Worm (Caenorhabditis elegans) whole organism, young adult: Measurements from ENCODE around the gene atf-8.

Source experiments
- F39B2.1 ChIP-seq: fragments of 200-800 bp; sonication (Bioruptor generic); IDR thresholded peaks from 2 replicates; pipeline ENCODE4 v1.3.6; 2022; ENCODE audit warnings: missing genetic modification reagents, missing genetic modification characterization, missing compliant biosample characterization
- ama-1 ChIP-seq, 3 experiments: fragments of 150-350 bp in 1 of 3; sonication (generic microtip) in 2 of 3; optimal IDR thresholded peaks; 2 replicates each; lab custom pipeline; 2014 to 2018; ENCODE audit warnings: missing biosample characterization in 2 of 3, missing genetic modification characterization in 2 of 3, missing genetic modification reagents in 2 of 3
- attf-5 ChIP-seq: fragments of 200-800 bp; sonication (Bioruptor generic); optimal IDR thresholded peaks from 2 replicates; lab custom pipeline; 2018; ENCODE audit warnings: mild to moderate bottlenecking, missing genetic modification characterization, missing compliant biosample characterization
- cebp-2 ChIP-seq: fragments of 200-800 bp; sonication (Bioruptor generic); IDR thresholded peaks from 2 replicates; pipeline ENCODE4 v1.3.6; 2022; ENCODE audit warnings: missing genetic modification characterization, missing compliant biosample characterization
- hsf-1 ChIP-seq: fragments of 200-800 bp; sonication (Bioruptor generic); IDR thresholded peaks from 2 replicates; pipeline ENCODE4 v1.3.6; 2022; ENCODE audit warnings: missing genetic modification reagents, missing genetic modification characterization, missing compliant biosample characterization
- let-526 ChIP-seq: fragments of 200-800 bp; sonication (Bioruptor generic); IDR thresholded peaks from 2 replicates; pipeline ENCODE4 v1.3.6; 2022; ENCODE audit warnings: missing genetic modification reagents, missing genetic modification characterization, missing compliant biosample characterization
- lin-35 ChIP-seq, 3 experiments: fragments of 150-350 bp in 2 of 3; sonication (generic microtip) in 1 of 3; optimal IDR thresholded peaks; 2 replicates each; lab custom pipeline; 2014 to 2018; ENCODE audit warnings: missing biosample characterization in 3 of 3, missing genetic modification characterization in 3 of 3, missing genetic modification reagents in 3 of 3
- mxl-1 ChIP-seq: sonication (generic microtip); optimal IDR thresholded peaks from 2 replicates; lab custom pipeline; 2016; ENCODE audit warnings: missing genetic modification characterization, missing compliant biosample characterization
- nfya-1 ChIP-seq: sonication (generic microtip); optimal IDR thresholded peaks from 2 replicates; lab custom pipeline; 2017; ENCODE audit warnings: antibody characterized with exemption, missing compliant biosample characterization, missing genetic modification characterization, borderline replicate concordance; ENCODE audit not compliant: insufficient read depth
- sea-2 ChIP-seq: fragments of 200-800 bp; sonication (Bioruptor generic); IDR thresholded peaks from 2 replicates; pipeline ENCODE4 v1.3.6; 2022; ENCODE audit warnings: missing genetic modification characterization, missing compliant biosample characterization
- tbp1 ChIP-seq: fragments of 200-800 bp; sonication (Bioruptor generic); optimal IDR thresholded peaks from 2 replicates; lab custom pipeline; 2018; ENCODE audit warnings: mild to moderate bottlenecking, missing genetic modification characterization, missing compliant biosample characterization
- unc-62 ChIP-seq: fragments of 150-350 bp; optimal IDR thresholded peaks from 2 replicates; lab custom pipeline; 2014; ENCODE audit warnings: missing biosample characterization, missing genetic modification reagents, missing genetic modification characterization

DNA sequence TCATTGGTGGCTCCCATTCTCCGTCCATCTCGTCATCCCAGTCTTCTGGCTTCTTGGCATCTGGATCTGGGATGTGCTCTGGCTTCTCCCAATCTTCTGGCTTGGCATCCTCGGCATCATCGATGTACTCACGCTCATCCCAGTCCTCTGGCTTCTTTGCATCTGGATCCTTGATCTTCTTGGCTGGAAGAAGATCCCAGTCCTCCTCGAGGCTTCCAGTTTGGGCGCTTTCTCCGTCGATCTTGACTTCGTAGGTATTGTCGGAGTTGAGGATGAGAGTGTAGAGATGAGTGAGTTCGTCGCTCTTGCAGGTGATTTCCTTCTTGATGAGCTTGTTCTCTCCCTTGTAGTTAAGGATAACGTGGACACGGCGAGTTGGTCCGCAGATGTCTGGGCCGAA lies 5.8 kb upstream of the atf-8 start:
- no peak for TF ChIP-seq lin-35 (GFP tag; optimal IDR thresholded peaks at IDR 0.05; lab: Kevin White, UChicago)
- TF ChIP-seq unc-62, result no peak
- TF ChIP-seq attf-5 (GFP tag; lab: Kevin White, UChicago), result no peak
- no peak for TF ChIP-seq mxl-1 (tag; lab: Kevin White, UChicago)
- TF ChIP-seq nfya-1 (tag; lab: Kevin White, UChicago), result no peak
- no peak for TF ChIP-seq let-526 (GFP tag; lab: Robert Waterston, UW)
- no peak for TF ChIP-seq ama-1 (optimal IDR thresholded peaks at IDR 0.05; lab: Kevin White, UChicago)
- TF ChIP-seq ama-1 (GFP tag; optimal IDR thresholded peaks at IDR 0.05; lab: Kevin White, UChicago), result no peak
- TF ChIP-seq tbp1 (GFP tag; lab: Kevin White, UChicago), result no peak
- no peak for TF ChIP-seq F39B2.1 (GFP tag; lab: Robert Waterston, UW)
- TF ChIP-seq sea-2 (GFP tag; lab: Robert Waterston, UW), result no peak
- no peak for TF ChIP-seq hsf-1 (GFP tag; lab: Robert Waterston, UW)
- TF ChIP-seq cebp-2 (GFP tag; lab: Robert Waterston, UW), result no peak
